Worm (Caenorhabditis elegans): ENCODE measurements around the gene dot-1.2.

ce11 chrX:11865083-11865482 lies 4.1 kb downstream of the dot-1.2 start, which contains the start of gene F54F7.6:
- TF ChIP-seq hmg-4 (GFP tag; optimal IDR thresholded peaks at IDR 0.05) (no peak), hnd-1 (tag; optimal IDR thresholded peaks at IDR 0.05) (no peak), flt-1 (GFP tag; IDR thresholded peaks at IDR 0.05) (no peak), ama-1 (optimal IDR thresholded peaks at IDR 0.05) (no peak), B0310.2 (tag; optimal IDR thresholded peaks at IDR 0.05) (no peak), F13C5.2 (tag; optimal IDR thresholded peaks at IDR 0.05) (no peak), ceh-36 (tag; optimal IDR thresholded peaks at IDR 0.05) (no peak), scrt-1 (GFP tag; IDR thresholded peaks at IDR 0.05) (no peak), ceh-13 (GFP tag; optimal IDR thresholded peaks at IDR 0.05) (no peak), aly-1 (tag; optimal IDR thresholded peaks at IDR 0.05) (no peak), ets-7 (tag; optimal IDR thresholded peaks at IDR 0.05) (no peak), pes-1 (GFP tag; IDR thresholded peaks at IDR 0.05) (no peak)

Measured in whole organism, early embryonic.